Worm (Caenorhabditis elegans): ENCODE data around the gene F08H9.3.

ce11 chrV:14484582-14484981 lies 21.4 kb upstream of the F08H9.3 start, which contains the start of gene R02D5.4:
- TF ChIP-seq Y53F4B.3 (GFP tag; IDR thresholded peaks at IDR 0.05) (no peak), attf-6 (GFP tag; IDR thresholded peaks at IDR 0.05) (no peak), F52B5.7 (tag; optimal IDR thresholded peaks at IDR 0.05) (no peak), snpc-4 (GFP tag; optimal IDR thresholded peaks at IDR 0.05) (no peak), snpc-4 (tag; optimal IDR thresholded peaks at IDR 0.05) (no peak), ekl-4 (GFP tag; IDR thresholded peaks at IDR 0.05) (no peak), ceh-100 (GFP tag; IDR thresholded peaks at IDR 0.05) (no peak), repo-1 (tag; optimal IDR thresholded peaks at IDR 0.05) (no peak), hmg-1.2 (GFP tag; IDR thresholded peaks at IDR 0.05) (no peak), unc-130 (GFP tag; optimal IDR thresholded peaks at IDR 0.05) (no peak), bed-1 (GFP tag; IDR thresholded peaks at IDR 0.05) (no peak), unc-62 (GFP tag; optimal IDR thresholded peaks at IDR 0.05) (no peak)

Measured in whole organism, young adult.